Fruit fly (Drosophila melanogaster) whole organism, embryonic: ENCODE data around the gene CG14131.

ENCODE experiments used
- Adf1 ChIP-seq: fragments of 200-800 bp; sonication (Bioruptor generic); IDR thresholded peaks from 2 replicates; pipeline ENCODE4 v1.3.6; 2022; ENCODE audit warnings: missing biosample characterization, missing genetic modification characterization
- CG10147 ChIP-seq: fragments of 200-800 bp; sonication (Bioruptor generic); optimal IDR thresholded peaks from 2 replicates; lab custom pipeline; 2019; ENCODE audit warnings: missing biosample characterization, mild to moderate bottlenecking, missing genetic modification characterization, moderate library complexity
- CG10959 ChIP-seq: fragments of 200-800 bp; sonication (Bioruptor generic); IDR thresholded peaks from 2 replicates; pipeline ENCODE4 v1.3.6; 2022; ENCODE audit warnings: missing biosample characterization, missing genetic modification characterization
- CG11695 ChIP-seq: fragments of 200-800 bp; sonication (Bioruptor generic); IDR thresholded peaks from 3 replicates; pipeline ENCODE4 v1.3.6; 2022; ENCODE audit warnings: missing biosample characterization, missing genetic modification characterization
- CG12104 ChIP-seq: fragments of 200-800 bp; sonication (Bioruptor generic); optimal IDR thresholded peaks from 3 replicates; lab custom pipeline; 2016; ENCODE audit warnings: missing biosample characterization, missing genetic modification characterization
- CG13296 ChIP-seq: fragments of 200-800 bp; sonication (Bioruptor generic); optimal IDR thresholded peaks from 3 replicates; lab custom pipeline; 2018; ENCODE audit warnings: missing biosample characterization, mild to moderate bottlenecking, missing genetic modification characterization
- CG14965 ChIP-seq: fragments of 200-800 bp; sonication (Bioruptor generic); optimal IDR thresholded peaks from 2 replicates; lab custom pipeline; 2016; ENCODE audit warnings: missing biosample characterization, missing genetic modification characterization, borderline replicate concordance
- CG15479 ChIP-seq: fragments of 200-800 bp; sonication (Bioruptor generic); optimal IDR thresholded peaks from 3 replicates; lab custom pipeline; 2019; ENCODE audit warnings: missing biosample characterization, mild to moderate bottlenecking, missing genetic modification characterization, moderate library complexity
- CG16815 ChIP-seq: fragments of 200-800 bp; sonication (Bioruptor generic); optimal IDR thresholded peaks from 3 replicates; lab custom pipeline; 2017; ENCODE audit warnings: missing biosample characterization, mild to moderate bottlenecking, missing genetic modification characterization
- CG17612 ChIP-seq: fragments of 200-800 bp; sonication (Bioruptor generic); IDR thresholded peaks from 2 replicates; pipeline ENCODE4 v1.3.6; 2022; ENCODE audit warnings: missing biosample characterization, missing genetic modification characterization
- CG1792 ChIP-seq: fragments of 200-800 bp; sonication (Bioruptor generic); optimal IDR thresholded peaks from 2 replicates; lab custom pipeline; 2016; ENCODE audit warnings: missing biosample characterization, missing genetic modification characterization
- CG18262 ChIP-seq: fragments of 200-800 bp; optimal IDR thresholded peaks from 3 replicates; lab custom pipeline; 2019; ENCODE audit warnings: missing biosample characterization, mild to moderate bottlenecking, missing genetic modification characterization, moderate library complexity
- CG2129 ChIP-seq: fragments of 200-800 bp; sonication (Bioruptor generic); IDR thresholded peaks from 2 replicates; pipeline ENCODE4 v1.3.6; 2022; ENCODE audit warnings: missing biosample characterization, missing genetic modification characterization; ENCODE audit not compliant: partially characterized antibody
- CG32767 ChIP-seq: fragments of 200-800 bp; sonication (Bioruptor generic); IDR thresholded peaks from 2 replicates; pipeline ENCODE4 v1.3.6; 2022; ENCODE audit warnings: missing biosample characterization, missing genetic modification characterization
- CG33557 ChIP-seq: fragments of 200-800 bp; sonication (Bioruptor generic); optimal IDR thresholded peaks from 2 replicates; lab custom pipeline; 2019; ENCODE audit warnings: missing biosample characterization, mild to moderate bottlenecking, missing genetic modification characterization, moderate library complexity
- CG34224 ChIP-seq: fragments of 200-800 bp; sonication (Bioruptor generic); IDR thresholded peaks from 3 replicates; pipeline ENCODE4 v1.3.6; 2022; ENCODE audit warnings: missing biosample characterization, missing genetic modification characterization; ENCODE audit not compliant: partially characterized antibody
- CG4282 ChIP-seq: fragments of 200-800 bp; sonication (Bioruptor generic); optimal IDR thresholded peaks from 2 replicates; lab custom pipeline; 2016; ENCODE audit warnings: missing biosample characterization, missing genetic modification characterization
- CG43689 ChIP-seq: fragments of 200-800 bp; sonication (Bioruptor generic); IDR thresholded peaks from 2 replicates; pipeline ENCODE4 v1.3.6; 2022; ENCODE audit warnings: missing biosample characterization, missing genetic modification characterization
- CG4424 ChIP-seq: fragments of 200-800 bp; sonication (Bioruptor generic); optimal IDR thresholded peaks from 3 replicates; lab custom pipeline; 2016; ENCODE audit warnings: missing biosample characterization, missing genetic modification characterization
- CG4707 ChIP-seq: fragments of 200-800 bp; sonication (Bioruptor generic); optimal IDR thresholded peaks from 2 replicates; lab custom pipeline; 2018; ENCODE audit warnings: missing biosample characterization, mild to moderate bottlenecking, missing genetic modification characterization, moderate library complexity
- CG6813 ChIP-seq: fragments of 200-800 bp; sonication (Bioruptor generic); optimal IDR thresholded peaks from 2 replicates; lab custom pipeline; 2017; ENCODE audit warnings: missing biosample characterization, missing genetic modification characterization, mild to moderate bottlenecking, moderate library complexity, missing genetic modification reagents
- CG8281 ChIP-seq: fragments of 200-800 bp; sonication (Bioruptor generic); optimal IDR thresholded peaks from 2 replicates; lab custom pipeline; 2018; ENCODE audit warnings: missing biosample characterization, mild to moderate bottlenecking, missing genetic modification characterization, moderate library complexity
- CHES-1-like ChIP-seq: fragments of 200-800 bp; sonication (Bioruptor generic); optimal IDR thresholded peaks from 2 replicates; lab custom pipeline; 2016; ENCODE audit warnings: missing biosample characterization, missing genetic modification characterization
- CTCF ChIP-seq: fragments of 200-800 bp; sonication (Bioruptor generic); optimal IDR thresholded peaks from 2 replicates; lab custom pipeline; 2017; ENCODE audit warnings: missing biosample characterization, mild to moderate bottlenecking, missing genetic modification characterization, moderate library complexity
- Dad ChIP-seq: fragments of 200-800 bp; sonication (Bioruptor generic); optimal IDR thresholded peaks from 3 replicates; lab custom pipeline; 2016; ENCODE audit warnings: missing biosample characterization, missing genetic modification characterization
- Deaf1 ChIP-seq: fragments of 200-800 bp; optimal IDR thresholded peaks from 3 replicates; lab custom pipeline; 2019; ENCODE audit warnings: missing biosample characterization, mild to moderate bottlenecking, missing genetic modification characterization, moderate library complexity
- Dip3 ChIP-seq: fragments of 200-800 bp; sonication (Bioruptor generic); optimal IDR thresholded peaks from 3 replicates; lab custom pipeline; 2016; ENCODE audit warnings: missing biosample characterization, missing genetic modification characterization
- E2f2 ChIP-seq: fragments of 200-800 bp; sonication (Bioruptor generic); IDR thresholded peaks from 2 replicates; pipeline ENCODE4 v1.3.6; 2022; ENCODE audit warnings: missing biosample characterization, missing genetic modification characterization
- Eip74EF ChIP-seq, 2 experiments: fragments of 200-800 bp in 1 of 2; fragments of >200 bp in 1 of 2; sonication (Bioruptor generic) in 1 of 2; optimal IDR thresholded peaks; 2 replicates each; lab custom pipeline; 2017 to 2019; ENCODE audit warnings: missing biosample characterization in 2 of 2, missing genetic modification characterization in 2 of 2, mild to moderate bottlenecking in 1 of 2, moderate library complexity in 1 of 2
- Fer3 ChIP-seq: fragments of 200-800 bp; sonication (Bioruptor generic); optimal IDR thresholded peaks from 2 replicates; lab custom pipeline; 2018; ENCODE audit warnings: missing biosample characterization, mild to moderate bottlenecking, missing genetic modification characterization, moderate library complexity
- HLH54F ChIP-seq: fragments of 200-800 bp; sonication (Bioruptor generic); optimal IDR thresholded peaks from 3 replicates; lab custom pipeline; 2016; ENCODE audit warnings: missing biosample characterization, missing genetic modification characterization
- MBD-R2 ChIP-seq: fragments of 200-800 bp; sonication (Bioruptor generic); IDR thresholded peaks from 2 replicates; pipeline ENCODE4 v1.3.6; 2022; ENCODE audit warnings: missing biosample characterization, missing genetic modification characterization
- MTF-1 ChIP-seq: fragments of 200-800 bp; sonication (Bioruptor generic); optimal IDR thresholded peaks from 2 replicates; lab custom pipeline; 2018; ENCODE audit warnings: missing biosample characterization, mild to moderate bottlenecking, missing genetic modification characterization, borderline replicate concordance
- Myb ChIP-seq: fragments of 200-800 bp; sonication (Bioruptor generic); optimal IDR thresholded peaks from 2 replicates; lab custom pipeline; 2016; ENCODE audit warnings: missing biosample characterization, missing genetic modification characterization
- Ravus ChIP-seq: fragments of 200-800 bp; sonication (Bioruptor generic); IDR thresholded peaks from 2 replicates; pipeline ENCODE4 v1.3.6; 2022; ENCODE audit warnings: missing biosample characterization, missing genetic modification characterization
- bbx ChIP-seq: fragments of 200-800 bp; sonication (Bioruptor generic); IDR thresholded peaks from 2 replicates; pipeline ENCODE4 v1.3.6; 2022; ENCODE audit warnings: missing biosample characterization, missing genetic modification characterization; ENCODE audit not compliant: partially characterized antibody
- br ChIP-seq: fragments of >200 bp; optimal IDR thresholded peaks from 2 replicates; lab custom pipeline; 2017
- cwo ChIP-seq: fragments of 200-800 bp; sonication (Bioruptor generic); optimal IDR thresholded peaks from 3 replicates; lab custom pipeline; 2017; ENCODE audit warnings: missing biosample characterization, missing genetic modification characterization, mild to moderate bottlenecking, moderate library complexity, missing genetic modification reagents
- dmrt11E ChIP-seq: fragments of 200-800 bp; sonication (Bioruptor generic); optimal IDR thresholded peaks from 3 replicates; lab custom pipeline; 2018; ENCODE audit warnings: missing biosample characterization, mild to moderate bottlenecking, missing genetic modification characterization, moderate library complexity
- eve ChIP-seq, 2 experiments: fragments of >200 bp; optimal IDR thresholded peaks; 2 replicates each; lab custom pipeline; 2017; ENCODE audit warnings: missing biosample characterization in 2 of 2, missing genetic modification characterization in 2 of 2
- ewg ChIP-seq: fragments of 200-800 bp; sonication (Bioruptor generic); optimal IDR thresholded peaks from 3 replicates; lab custom pipeline; 2017; ENCODE audit warnings: mild to moderate bottlenecking, missing biosample characterization, missing genetic modification reagents, missing genetic modification characterization
- fd64A ChIP-seq: fragments of 200-800 bp; sonication (Bioruptor generic); optimal IDR thresholded peaks from 3 replicates; lab custom pipeline; 2018; ENCODE audit warnings: missing biosample characterization, mild to moderate bottlenecking, missing genetic modification characterization
- ftz-f1 ChIP-seq: fragments of 200-800 bp; sonication (Bioruptor generic); optimal IDR thresholded peaks from 2 replicates; lab custom pipeline; 2016; ENCODE audit warnings: missing biosample characterization, missing genetic modification characterization
- gsb ChIP-seq: fragments of 200-800 bp; sonication (Bioruptor generic); IDR thresholded peaks from 2 replicates; pipeline ENCODE4 v1.3.6; 2022; ENCODE audit warnings: missing biosample characterization, missing genetic modification characterization
- inv ChIP-seq: fragments of 200-800 bp; sonication (Bioruptor generic); IDR thresholded peaks from 2 replicates; pipeline ENCODE4 v1.3.6; 2022; ENCODE audit warnings: missing biosample characterization, missing genetic modification characterization; ENCODE audit not compliant: partially characterized antibody
- jumu ChIP-seq: fragments of 200-800 bp; sonication (Bioruptor generic); optimal IDR thresholded peaks from 3 replicates; lab custom pipeline; 2016; ENCODE audit warnings: missing biosample characterization, missing genetic modification characterization
- knrl ChIP-seq: fragments of 200-800 bp; sonication (Bioruptor generic); IDR thresholded peaks from 3 replicates; pipeline ENCODE4 v1.3.6; 2022; ENCODE audit warnings: missing biosample characterization, missing genetic modification characterization; ENCODE audit not compliant: partially characterized antibody
- pum ChIP-seq: fragments of 200-800 bp; sonication (Bioruptor generic); optimal IDR thresholded peaks from 2 replicates; lab custom pipeline; 2016; ENCODE audit warnings: missing biosample characterization, missing genetic modification characterization
- row ChIP-seq: fragments of 200-800 bp; sonication (Bioruptor generic); IDR thresholded peaks from 3 replicates; pipeline ENCODE4 v1.3.6; 2022; ENCODE audit warnings: missing biosample characterization, missing genetic modification characterization
- tgo ChIP-seq: fragments of 200-800 bp; sonication (Bioruptor generic); IDR thresholded peaks from 3 replicates; pipeline ENCODE4 v1.3.6; 2022; ENCODE audit warnings: missing biosample characterization, missing genetic modification characterization
- unc-4 ChIP-seq: fragments of 200-800 bp; sonication (Bioruptor generic); IDR thresholded peaks from 2 replicates; pipeline ENCODE4 v1.3.6; 2022; ENCODE audit warnings: missing biosample characterization, missing genetic modification characterization; ENCODE audit not compliant: partially characterized antibody

Gene CG14131

dm6 chr3L:11825560-11826153 is 48.8 kb downstream of the CG14131 start, which contains the start of gene CG32095 (continued):
- TF ChIP-seq CG43689 (GFP tag; lab: Robert Waterston, UW) = no peak
- TF ChIP-seq Dip3 (GFP tag; lab: Kevin White, UChicago) = no peak
- TF ChIP-seq CG4707 (GFP tag; lab: Kevin White, UChicago) = no peak
- TF ChIP-seq CG33557 = no peak
- TF ChIP-seq tgo = no peak
- peak; percentile 82 for TF ChIP-seq bbx (GFP tag; lab: Robert Waterston, UW)
- no peak for TF ChIP-seq HLH54F
- TF ChIP-seq br = no peak
- no peak for TF ChIP-seq CG17612 (GFP tag; lab: Robert Waterston, UW)
- no peak for TF ChIP-seq Deaf1 (tag; lab: Kevin White, UChicago)
- no peak for TF ChIP-seq Ravus
- no peak for TF ChIP-seq Fer3 (tag; lab: Kevin White, UChicago)
- TF ChIP-seq eve (GFP tag; optimal IDR thresholded peaks at IDR 0.05; lab: Kevin White, UChicago) = no peak
- TF ChIP-seq cwo (GFP tag; lab: Kevin White, UChicago) = no peak
- no peak for TF ChIP-seq gsb (GFP tag; lab: Robert Waterston, UW)
- no peak for TF ChIP-seq CG11695
- TF ChIP-seq CG2129 (GFP tag; lab: Robert Waterston, UW) = peak; percentile 53
- no peak for TF ChIP-seq Dad
- peak; percentile 70; the same call in 2 of the 3 replicates for TF ChIP-seq knrl (GFP tag; lab: Robert Waterston, UW)
- no peak for TF ChIP-seq CG15479 (GFP tag; lab: Kevin White, UChicago)
- peak; percentile 68 for TF ChIP-seq MBD-R2 (GFP tag; lab: Robert Waterston, UW)
- no peak for TF ChIP-seq CG4424 (GFP tag; lab: Kevin White, UChicago)
- no peak for TF ChIP-seq CG6813 (GFP tag; lab: Kevin White, UChicago)
- peak; percentile 54 for TF ChIP-seq E2f2 (GFP tag; lab: Robert Waterston, UW)
- no peak for TF ChIP-seq MTF-1 (GFP tag; lab: Kevin White, UChicago)
- TF ChIP-seq fd64A = no peak
- peak; percentile 34 for TF ChIP-seq Myb (GFP tag; lab: Kevin White, UChicago)
- TF ChIP-seq ftz-f1 (GFP tag; lab: Kevin White, UChicago) = no peak
- TF ChIP-seq CTCF (GFP tag; lab: Kevin White, UChicago) = no peak
- no peak for TF ChIP-seq CG16815 (GFP tag; lab: Kevin White, UChicago)
- no peak for TF ChIP-seq CG10959 (GFP tag; lab: Robert Waterston, UW)
- TF ChIP-seq dmrt11E (tag; lab: Kevin White, UChicago) = no peak
- no peak for TF ChIP-seq jumu
- peak; percentile 80 for TF ChIP-seq CG34224 (GFP tag; lab: Robert Waterston, UW)
- TF ChIP-seq CG18262 (tag; lab: Kevin White, UChicago) = no peak
- peak; percentile 84 for TF ChIP-seq unc-4 (GFP tag; lab: Robert Waterston, UW)
- TF ChIP-seq ewg (GFP tag; lab: Kevin White, UChicago) = no peak
- no peak for TF ChIP-seq pum (GFP tag; lab: Kevin White, UChicago)
- peak; percentile 13; the same call in 1 of the 3 replicates for TF ChIP-seq row (GFP tag; lab: Robert Waterston, UW)
- no peak for TF ChIP-seq Adf1 (GFP tag; lab: Robert Waterston, UW)
- no peak for TF ChIP-seq CG32767
- TF ChIP-seq inv (GFP tag; lab: Robert Waterston, UW) = peak; percentile 67
- no peak for TF ChIP-seq CG8281 (tag; lab: Kevin White, UChicago)
- TF ChIP-seq CG14965 = no peak
- no peak for TF ChIP-seq CG12104 (GFP tag; lab: Kevin White, UChicago)
- TF ChIP-seq Eip74EF (GFP tag; optimal IDR thresholded peaks at IDR 0.05; lab: Kevin White, UChicago) = no peak
- no peak for TF ChIP-seq CG4282 (GFP tag; lab: Kevin White, UChicago)
- TF ChIP-seq CHES-1-like = no peak
- no peak for TF ChIP-seq CG1792
- TF ChIP-seq CG10147 (GFP tag; lab: Kevin White, UChicago) = no peak
- TF ChIP-seq CG13296 = no peak
